Worm (Caenorhabditis elegans) whole organism, L2 larva: ENCODE results near the gene R05D3.8.

ENCODE experiments used
- C34F6.9 ChIP-seq: fragments of 150-350 bp; optimal IDR thresholded peaks from 2 replicates; lab custom pipeline; 2014; ENCODE audit warnings: missing biosample characterization, missing genetic modification characterization
- F13H6.1 ChIP-seq: sonication (generic microtip); optimal IDR thresholded peaks from 2 replicates; lab custom pipeline; 2016; ENCODE audit warnings: missing genetic modification characterization, missing compliant biosample characterization
- R02D3.7 ChIP-seq: fragments of 150-350 bp; optimal IDR thresholded peaks from 2 replicates; lab custom pipeline; 2014; ENCODE audit warnings: missing biosample characterization, missing genetic modification characterization
- Y55F3AM.14 ChIP-seq: fragments of 200-800 bp; sonication (Bioruptor generic); optimal IDR thresholded peaks from 2 replicates; lab custom pipeline; 2018; ENCODE audit warnings: mild to moderate bottlenecking, missing genetic modification characterization, missing compliant biosample characterization
- ZK546.5 ChIP-seq: sonication (generic microtip); optimal IDR thresholded peaks from 2 replicates; lab custom pipeline; 2017; ENCODE audit warnings: missing biosample characterization, missing genetic modification characterization
- alr-1 ChIP-seq: fragments of 150-350 bp; optimal IDR thresholded peaks from 2 replicates; lab custom pipeline; 2014; ENCODE audit warnings: missing biosample characterization, missing genetic modification characterization
- aly-2 ChIP-seq: fragments of 150-350 bp; optimal IDR thresholded peaks from 2 replicates; lab custom pipeline; 2014; ENCODE audit warnings: missing biosample characterization, missing genetic modification characterization
- ama-1 ChIP-seq: fragments of 150-350 bp; optimal IDR thresholded peaks from 2 replicates; lab custom pipeline; 2018; ENCODE audit warnings: inconsistent platforms
- blmp-1 ChIP-seq: sonication (generic microtip); optimal IDR thresholded peaks from 2 replicates; lab custom pipeline; 2017; ENCODE audit warnings: missing genetic modification characterization, mild to moderate bottlenecking, missing compliant biosample characterization, antibody characterized with exemption, moderate library complexity; ENCODE audit not compliant: insufficient read depth
- ceh-16 ChIP-seq: fragments of 150-350 bp; optimal IDR thresholded peaks from 2 replicates; lab custom pipeline; 2014; ENCODE audit warnings: missing biosample characterization, missing genetic modification characterization
- crh-2 ChIP-seq: sonication (generic microtip); optimal IDR thresholded peaks from 2 replicates; lab custom pipeline; 2017; ENCODE audit warnings: missing biosample characterization, missing genetic modification characterization
- egl-27 ChIP-seq: sonication (generic microtip); optimal IDR thresholded peaks from 3 replicates; lab custom pipeline; 2017; ENCODE audit warnings: missing biosample characterization, missing genetic modification reagents, missing genetic modification characterization
- elt-1 ChIP-seq: fragments of 150-350 bp; optimal IDR thresholded peaks from 2 replicates; lab custom pipeline; 2014; ENCODE audit warnings: missing biosample characterization, missing genetic modification characterization
- fos-1 ChIP-seq: fragments of 150-350 bp; optimal IDR thresholded peaks from 2 replicates; lab custom pipeline; 2014; ENCODE audit warnings: missing biosample characterization, missing genetic modification characterization
- gmeb-1 ChIP-seq: fragments of 150-350 bp; optimal IDR thresholded peaks from 2 replicates; lab custom pipeline; 2014; ENCODE audit warnings: missing biosample characterization, missing genetic modification characterization
- lin-11 ChIP-seq: fragments of 150-350 bp; sonication (generic microtip); optimal IDR thresholded peaks from 2 replicates; lab custom pipeline; 2014; ENCODE audit warnings: missing biosample characterization, missing genetic modification characterization, inconsistent platforms, mixed read lengths
- lin-13 ChIP-seq: fragments of 150-350 bp; optimal IDR thresholded peaks from 2 replicates; lab custom pipeline; 2014; ENCODE audit warnings: missing biosample characterization, missing genetic modification reagents, missing genetic modification characterization
- lin-39 ChIP-seq: fragments of 150-350 bp; optimal IDR thresholded peaks from 2 replicates; lab custom pipeline; 2014; ENCODE audit warnings: missing biosample characterization, missing genetic modification reagents, missing genetic modification characterization
- lsy-2 ChIP-seq, 2 experiments: fragments of 150-350 bp in 1 of 2; sonication (generic microtip) in 1 of 2; optimal IDR thresholded peaks; 2 replicates each; lab custom pipeline; 2014 to 2017; ENCODE audit warnings: missing biosample characterization in 2 of 2, missing genetic modification characterization in 2 of 2
- mab-5 ChIP-seq: fragments of 150-350 bp; optimal IDR thresholded peaks from 2 replicates; lab custom pipeline; 2014; ENCODE audit warnings: missing biosample characterization, missing genetic modification characterization
- mbf-1 ChIP-seq: sonication (generic microtip); optimal IDR thresholded peaks from 2 replicates; lab custom pipeline; 2017; ENCODE audit warnings: missing biosample characterization, missing genetic modification characterization
- mdl-1 ChIP-seq, 2 experiments: fragments of 150-350 bp in 1 of 2; sonication (generic microtip) in 1 of 2; optimal IDR thresholded peaks; 2 replicates each; lab custom pipeline; 2017; ENCODE audit warnings: missing biosample characterization in 2 of 2, missing genetic modification characterization in 2 of 2
- nhr-10 ChIP-seq: sonication (generic microtip); optimal IDR thresholded peaks from 2 replicates; lab custom pipeline; 2017; ENCODE audit warnings: missing biosample characterization, missing genetic modification characterization
- nhr-11 ChIP-seq: fragments of 150-350 bp; optimal IDR thresholded peaks from 2 replicates; lab custom pipeline; 2014; ENCODE audit warnings: missing biosample characterization, missing genetic modification characterization
- nhr-12 ChIP-seq: fragments of 150-350 bp; optimal IDR thresholded peaks from 2 replicates; lab custom pipeline; 2014; ENCODE audit warnings: missing biosample characterization, missing genetic modification characterization
- nhr-129 ChIP-seq: fragments of 150-350 bp; optimal IDR thresholded peaks from 2 replicates; lab custom pipeline; 2014; ENCODE audit warnings: missing biosample characterization, missing genetic modification characterization
- nhr-237 ChIP-seq: fragments of 150-350 bp; optimal IDR thresholded peaks from 2 replicates; lab custom pipeline; 2014; ENCODE audit warnings: missing biosample characterization, missing genetic modification characterization
- nhr-6 ChIP-seq: fragments of 150-350 bp; optimal IDR thresholded peaks from 2 replicates; lab custom pipeline; 2014; ENCODE audit warnings: missing biosample characterization, missing genetic modification characterization
- nhr-77 ChIP-seq: fragments of 150-350 bp; optimal IDR thresholded peaks from 2 replicates; lab custom pipeline; 2014; ENCODE audit warnings: missing biosample characterization, missing genetic modification characterization
- peb-1 ChIP-seq: fragments of 150-350 bp; optimal IDR thresholded peaks from 2 replicates; lab custom pipeline; 2014; ENCODE audit warnings: missing biosample characterization, missing genetic modification characterization
- sem-4 ChIP-seq: fragments of 150-350 bp; optimal IDR thresholded peaks from 2 replicates; lab custom pipeline; 2014; ENCODE audit warnings: missing biosample characterization, missing genetic modification reagents, missing genetic modification characterization
- skn-1 ChIP-seq: sonication (generic microtip); optimal IDR thresholded peaks from 2 replicates; lab custom pipeline; 2017; ENCODE audit warnings: missing biosample characterization, missing genetic modification characterization
- sma-3 ChIP-seq: sonication (generic microtip); optimal IDR thresholded peaks from 2 replicates; lab custom pipeline; 2016; ENCODE audit warnings: missing genetic modification reagents, missing genetic modification characterization, missing compliant biosample characterization
- sma-9 ChIP-seq, 2 experiments: fragments of 150-350 bp in 1 of 2; sonication (generic microtip) in 1 of 2; optimal IDR thresholded peaks; 2 replicates each; lab custom pipeline; 2014 to 2016; ENCODE audit warnings: missing genetic modification characterization in 2 of 2, mild to moderate bottlenecking in 1 of 2, missing biosample characterization in 1 of 2, missing compliant biosample characterization in 1 of 2, missing genetic modification reagents in 1 of 2, moderate library complexity in 1 of 2
- snpc-4 ChIP-seq: fragments of 150-350 bp; optimal IDR thresholded peaks from 2 replicates; lab custom pipeline; 2014; ENCODE audit warnings: missing biosample characterization, missing genetic modification characterization
- unc-39 ChIP-seq: fragments of 150-350 bp; optimal IDR thresholded peaks from 2 replicates; lab custom pipeline; 2014; ENCODE audit warnings: missing biosample characterization, missing genetic modification characterization
- unc-55 ChIP-seq: fragments of 150-350 bp; sonication (generic microtip); optimal IDR thresholded peaks from 3 replicates; lab custom pipeline; 2014; ENCODE audit warnings: missing biosample characterization, missing genetic modification reagents, missing genetic modification characterization
- unc-62 ChIP-seq: fragments of 150-350 bp; optimal IDR thresholded peaks from 2 replicates; lab custom pipeline; 2014; ENCODE audit warnings: missing biosample characterization, missing genetic modification reagents, missing genetic modification characterization
- zag-1 ChIP-seq: fragments of 150-350 bp; optimal IDR thresholded peaks from 2 replicates; lab custom pipeline; 2014; ENCODE audit warnings: missing biosample characterization, missing genetic modification characterization
- ztf-11 ChIP-seq: sonication (generic microtip); optimal IDR thresholded peaks from 2 replicates; lab custom pipeline; 2017; ENCODE audit warnings: missing biosample characterization, missing genetic modification characterization

R05D3.8 gene

ce11 chrIII:8318488-8318887 lies 39.6 kb downstream of the R05D3.8 start, which contains the start of gene sas-4:
TSS of gene sas-4 (minus strand) at chrIII:8318588.
- no peak for TF ChIP-seq mbf-1 (tag; lab: Kevin White, UChicago)
- no peak for TF ChIP-seq nhr-10 (tag; lab: Kevin White, UChicago)
- TF ChIP-seq egl-27, result no peak
- TF ChIP-seq snpc-4 (tag; lab: Kevin White, UChicago), result no peak
- TF ChIP-seq nhr-6 (tag; lab: Kevin White, UChicago), result no peak
- TF ChIP-seq F13H6.1 (tag; lab: Kevin White, UChicago), result no peak
- TF ChIP-seq nhr-12 (tag; lab: Kevin White, UChicago), result no peak
- no peak for TF ChIP-seq lin-11 (tag; lab: Kevin White, UChicago)
- no peak for TF ChIP-seq sem-4 (tag; lab: Kevin White, UChicago)
- no peak for TF ChIP-seq elt-1 (tag; lab: Kevin White, UChicago)
- TF ChIP-seq aly-2, result no peak
- TF ChIP-seq lsy-2 (tag; optimal IDR thresholded peaks at IDR 0.05; lab: Kevin White, UChicago), result no peak
- no peak for TF ChIP-seq mdl-1 (tag; optimal IDR thresholded peaks at IDR 0.05; lab: Kevin White, UChicago)
- TF ChIP-seq lin-39 (tag; lab: Kevin White, UChicago), result no peak
- no peak for TF ChIP-seq zag-1 (tag; lab: Kevin White, UChicago)
- TF ChIP-seq unc-55 (GFP tag; lab: Kevin White, UChicago), result no peak
- TF ChIP-seq alr-1 (tag; lab: Kevin White, UChicago), result no peak
- no peak for TF ChIP-seq Y55F3AM.14 (GFP tag; lab: Kevin White, UChicago)
- TF ChIP-seq, all 48 proteins: peak for 0

- TF ChIP-seq ztf-11 (tag; lab: Kevin White, UChicago), result no peak
- no peak for TF ChIP-seq zag-1 (tag; lab: Kevin White, UChicago)
- no peak for TF ChIP-seq R02D3.7 (tag; lab: Kevin White, UChicago)
- no peak for TF ChIP-seq gmeb-1 (tag; lab: Kevin White, UChicago)
- no peak for TF ChIP-seq unc-62 (GFP tag; lab: Kevin White, UChicago)
- TF ChIP-seq F13H6.1 (tag; lab: Kevin White, UChicago), result no peak
- TF ChIP-seq lin-13 (GFP tag; lab: Kevin White, UChicago), result no peak
- TF ChIP-seq sem-4 (tag; lab: Kevin White, UChicago), result no peak
- no peak for TF ChIP-seq lin-39 (tag; lab: Kevin White, UChicago)
- TF ChIP-seq blmp-1, result no peak
- no peak for TF ChIP-seq aly-2
- TF ChIP-seq alr-1 (tag; lab: Kevin White, UChicago), result no peak
- no peak for TF ChIP-seq ZK546.5 (tag; lab: Kevin White, UChicago)
- no peak for TF ChIP-seq nhr-77 (tag; lab: Kevin White, UChicago)
These were observed 45.7 kb downstream of the R05D3.8 start, which contains the start of gene F10E9.2 for ce11 chrIII:8312393-8312792. TSS of gene F10E9.2 (plus strand) at chrIII:8312693.

ce11 chrIII:8310239-8311057 lies 47.7 kb downstream of the R05D3.8 start, which contains the start of gene F10E9.3:
TSS of gene F10E9.3 (plus strand) at chrIII:8311007.
- peak; percentile 11 for TF ChIP-seq C34F6.9
- TF ChIP-seq unc-39 (tag; lab: Kevin White, UChicago), result no peak
- no peak for TF ChIP-seq ztf-11 (tag; lab: Kevin White, UChicago)
- peak; percentile 34 for TF ChIP-seq nhr-129
- no peak for TF ChIP-seq mab-5 (tag; lab: Kevin White, UChicago)
- TF ChIP-seq nhr-6 (tag; lab: Kevin White, UChicago), result no peak
- TF ChIP-seq R02D3.7 (tag; lab: Kevin White, UChicago), result no peak
- TF ChIP-seq nhr-237, result no peak
- no peak for TF ChIP-seq skn-1 (tag; lab: Kevin White, UChicago)
- TF ChIP-seq zag-1 (tag; lab: Kevin White, UChicago), result no peak
- no peak for TF ChIP-seq sma-3 (GFP tag; lab: Kevin White, UChicago)
- TF ChIP-seq sma-9 (GFP tag; optimal IDR thresholded peaks at IDR 0.05; lab: Kevin White, UChicago), result no peak
- TF ChIP-seq sma-9 (tag; optimal IDR thresholded peaks at IDR 0.05; lab: Kevin White, UChicago), result no peak
- TF ChIP-seq peb-1 (tag; lab: Kevin White, UChicago), result no peak
- TF ChIP-seq snpc-4 (tag; lab: Kevin White, UChicago), result no peak
- TF ChIP-seq ceh-16, result no peak
- no peak for TF ChIP-seq mbf-1 (tag; lab: Kevin White, UChicago)
- no peak for TF ChIP-seq Y55F3AM.14 (GFP tag; lab: Kevin White, UChicago)
- TF ChIP-seq aly-2, result no peak
- no peak for TF ChIP-seq elt-1 (tag; lab: Kevin White, UChicago)
- TF ChIP-seq ama-1 (lab: Kevin White, UChicago), result no peak
- TF ChIP-seq sem-4 (tag; lab: Kevin White, UChicago), result no peak
- peak; percentile 43 for TF ChIP-seq unc-55 (GFP tag; lab: Kevin White, UChicago)
- peak; percentile 19 to 96 for TF ChIP-seq lsy-2 (tag; optimal IDR thresholded peaks at IDR 0.05; lab: Kevin White, UChicago)
- TF ChIP-seq nhr-12 (tag; lab: Kevin White, UChicago), result no peak
- TF ChIP-seq crh-2 (tag; lab: Kevin White, UChicago), result no peak
- no peak for TF ChIP-seq nhr-77 (tag; lab: Kevin White, UChicago)
- TF ChIP-seq lin-39 (tag; lab: Kevin White, UChicago), result no peak
- TF ChIP-seq nhr-11, result no peak
- TF ChIP-seq nhr-10 (tag; lab: Kevin White, UChicago), result no peak
- TF ChIP-seq gmeb-1 (tag; lab: Kevin White, UChicago), result no peak
- no peak for TF ChIP-seq lin-13 (GFP tag; lab: Kevin White, UChicago)
- TF ChIP-seq fos-1 (tag; lab: Kevin White, UChicago), result no peak
